Worm (Caenorhabditis elegans) whole organism, young adult: ENCODE results near the gene ZK662.2.

Experiments
- F10E7.11 ChIP-seq: sonication (generic microtip); optimal IDR thresholded peaks from 2 replicates; lab custom pipeline; 2017; ENCODE audit warnings: mild to moderate bottlenecking, missing genetic modification characterization, moderate library complexity, missing compliant biosample characterization
- F57A8.1 ChIP-seq: fragments of 200-800 bp; sonication (Bioruptor generic); optimal IDR thresholded peaks from 2 replicates; lab custom pipeline; 2018; ENCODE audit warnings: mild to moderate bottlenecking, missing genetic modification characterization, moderate library complexity, missing compliant biosample characterization
- ama-1 ChIP-seq, 3 experiments: fragments of 150-350 bp in 1 of 3; sonication (generic microtip) in 2 of 3; optimal IDR thresholded peaks; 2 replicates each; lab custom pipeline; 2014 to 2018; ENCODE audit warnings: missing biosample characterization in 2 of 3, missing genetic modification characterization in 2 of 3, missing genetic modification reagents in 2 of 3
- lin-54 ChIP-seq: fragments of 200-800 bp; sonication (Bioruptor generic); optimal IDR thresholded peaks from 2 replicates; lab custom pipeline; 2018; ENCODE audit warnings: mild to moderate bottlenecking, missing genetic modification characterization, missing compliant biosample characterization
- pha-4 ChIP-seq: fragments of 150-350 bp; sonication (generic microtip); optimal IDR thresholded peaks from 2 replicates; lab custom pipeline; 2014; ENCODE audit warnings: missing biosample characterization, missing genetic modification reagents, missing genetic modification characterization
- snpc-4 ChIP-seq, 5 experiments: fragments of 150-350 bp in 1 of 5; sonication (generic microtip) in 4 of 5; optimal IDR thresholded peaks; 2 replicates each; lab custom pipeline; 2014 to 2018; ENCODE audit warnings: missing genetic modification characterization in 5 of 5, missing biosample characterization in 3 of 5, antibody characterized with exemption in 2 of 5, mild to moderate bottlenecking in 2 of 5, missing compliant biosample characterization in 2 of 5, missing genotype in 2 of 5, moderate library complexity in 2 of 5, missing genetic modification reagents in 1 of 5

ce11 chrX:15689244-15689643 lies 7.3 kb upstream of the ZK662.2 start, which contains the start of gene C03H12.1:
- no peak for TF ChIP-seq ama-1 (optimal IDR thresholded peaks at IDR 0.05; lab: Kevin White, UChicago)
- no peak for TF ChIP-seq ama-1 (GFP tag; optimal IDR thresholded peaks at IDR 0.05; lab: Kevin White, UChicago)
- TF ChIP-seq F57A8.1 (GFP tag; lab: Kevin White, UChicago) = no peak
- no peak for TF ChIP-seq snpc-4 (GFP tag; optimal IDR thresholded peaks at IDR 0.05; lab: Kevin White, UChicago)
- TF ChIP-seq snpc-4 (tag; optimal IDR thresholded peaks at IDR 0.05; lab: Kevin White, UChicago) = no peak
- no peak for TF ChIP-seq pha-4 (tag; lab: Kevin White, UChicago)
- TF ChIP-seq F10E7.11 (tag; lab: Kevin White, UChicago) = no peak
- TF ChIP-seq lin-54 (GFP tag; lab: Kevin White, UChicago) = no peak
